Worm (Caenorhabditis elegans): ENCODE results near the gene rbr-2.

DNA sequence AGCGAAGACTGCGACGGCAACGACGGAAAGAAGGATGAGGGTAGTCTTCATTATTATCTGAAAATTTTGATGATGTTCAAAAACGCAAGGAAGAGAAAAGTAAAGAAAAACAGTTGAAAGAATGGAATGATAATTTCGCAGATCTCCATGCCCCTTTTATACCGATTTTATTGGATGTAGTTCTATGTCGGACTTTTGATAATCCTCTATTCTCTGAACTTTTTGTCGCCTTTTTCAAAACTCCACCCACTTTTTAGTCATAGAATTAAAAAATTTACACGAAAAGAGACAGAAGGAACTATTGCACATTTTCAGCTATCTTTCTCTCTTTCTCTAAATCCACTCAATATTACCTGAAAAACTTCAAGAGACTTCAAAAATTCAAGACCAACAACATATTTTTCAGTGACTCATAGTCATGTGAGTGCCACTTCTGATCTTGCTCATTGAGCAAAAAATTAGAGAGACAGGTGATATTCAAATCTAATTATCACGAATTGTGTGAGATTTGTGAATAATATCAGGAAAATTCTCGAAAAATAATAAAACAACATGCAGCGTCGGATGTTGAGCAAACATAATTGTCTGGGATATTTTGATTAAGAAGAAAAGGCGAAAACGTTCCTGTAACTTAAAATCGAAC lies 29.9 kb upstream of the rbr-2 start, which contains the start of gene F13E9.15:
- no peak for TF ChIP-seq ama-1 (optimal IDR thresholded peaks at IDR 0.05)
- TF ChIP-seq R02D3.7 (tag; optimal IDR thresholded peaks at IDR 0.05), result no peak
- TF ChIP-seq ceh-28 (tag; optimal IDR thresholded peaks at IDR 0.05), result no peak
- no peak for TF ChIP-seq tbx-2 (tag; optimal IDR thresholded peaks at IDR 0.05)
- no peak for TF ChIP-seq ztf-11 (tag; optimal IDR thresholded peaks at IDR 0.05)
- no peak for TF ChIP-seq daf-12 (tag; optimal IDR thresholded peaks at IDR 0.05)
- TF ChIP-seq unc-39 (tag; optimal IDR thresholded peaks at IDR 0.05), result no peak
- no peak for TF ChIP-seq elt-2 (tag; optimal IDR thresholded peaks at IDR 0.05)
- no peak for TF ChIP-seq fos-1 (tag; optimal IDR thresholded peaks at IDR 0.05)
- no peak for TF ChIP-seq fkh-10 (GFP tag; optimal IDR thresholded peaks at IDR 0.05)
- no peak for TF ChIP-seq nhr-25 (tag; optimal IDR thresholded peaks at IDR 0.05)
- no peak for TF ChIP-seq nhr-76 (tag; optimal IDR thresholded peaks at IDR 0.05)

Data from whole organism, L3 larva.